Worm (Caenorhabditis elegans) whole organism, L3 larva: ENCODE measurements around the gene Y49F6B.8.

ENCODE experiments used
- ceh-16 ChIP-seq: sonication (generic microtip); optimal IDR thresholded peaks from 2 replicates; lab custom pipeline; 2017; ENCODE audit warnings: missing biosample characterization, missing genetic modification characterization
- egl-27 ChIP-seq: sonication (generic microtip); optimal IDR thresholded peaks from 4 replicates; lab custom pipeline; 2017; ENCODE audit warnings: missing biosample characterization, missing genetic modification reagents, missing genetic modification characterization
- elt-1 ChIP-seq: fragments of 150-350 bp; optimal IDR thresholded peaks from 2 replicates; lab custom pipeline; 2014; ENCODE audit warnings: missing biosample characterization, missing genetic modification characterization
- lin-15B ChIP-seq: fragments of 150-350 bp; optimal IDR thresholded peaks from 2 replicates; lab custom pipeline; 2014; ENCODE audit warnings: missing biosample characterization, missing genetic modification characterization
- lin-39 ChIP-seq: fragments of 150-350 bp; optimal IDR thresholded peaks from 2 replicates; lab custom pipeline; 2018; ENCODE audit warnings: missing biosample characterization, missing genetic modification reagents, missing genetic modification characterization
- mml-1 ChIP-seq: fragments of 150-350 bp; sonication (generic microtip); optimal IDR thresholded peaks from 3 replicates; lab custom pipeline; 2014; ENCODE audit warnings: missing biosample characterization, missing genetic modification characterization
- nhr-12 ChIP-seq: fragments of 150-350 bp; optimal IDR thresholded peaks from 2 replicates; lab custom pipeline; 2014; ENCODE audit warnings: missing biosample characterization, missing genetic modification characterization
- nhr-23 ChIP-seq: fragments of 150-350 bp; optimal IDR thresholded peaks from 2 replicates; lab custom pipeline; 2014; ENCODE audit warnings: missing biosample characterization, missing genetic modification reagents, missing genetic modification characterization
- nhr-237 ChIP-seq: fragments of 150-350 bp; optimal IDR thresholded peaks from 2 replicates; lab custom pipeline; 2014; ENCODE audit warnings: missing biosample characterization, missing genetic modification characterization
- nhr-28 ChIP-seq: fragments of 150-350 bp; optimal IDR thresholded peaks from 2 replicates; lab custom pipeline; 2014; ENCODE audit warnings: missing biosample characterization, missing genetic modification characterization
- nhr-76 ChIP-seq: fragments of 150-350 bp; sonication (generic microtip); optimal IDR thresholded peaks from 5 replicates; lab custom pipeline; 2014; ENCODE audit warnings: missing biosample characterization, missing genetic modification characterization
- pha-4 ChIP-seq: fragments of 150-350 bp; optimal IDR thresholded peaks from 2 replicates; lab custom pipeline; 2014; ENCODE audit warnings: missing biosample characterization, missing genetic modification reagents, missing genetic modification characterization
- ztf-11 ChIP-seq: fragments of 150-350 bp; optimal IDR thresholded peaks from 2 replicates; lab custom pipeline; 2014; ENCODE audit warnings: missing biosample characterization, missing genetic modification characterization
- ztf-4 ChIP-seq: fragments of 150-350 bp; optimal IDR thresholded peaks from 2 replicates; lab custom pipeline; 2014; ENCODE audit warnings: missing biosample characterization, missing genetic modification characterization

- TF ChIP-seq lin-15B (tag; lab: Kevin White, UChicago) (no peak), nhr-76 (tag; lab: Kevin White, UChicago) (no peak), nhr-237 (tag; lab: Kevin White, UChicago) (no peak), pha-4 (tag; lab: Kevin White, UChicago) (no peak), ceh-16 (no peak), ztf-11 (no peak), ztf-4 (tag; lab: Kevin White, UChicago) (no peak), nhr-23 (no peak), lin-39 (tag; lab: Kevin White, UChicago) (no peak), nhr-28 (tag; lab: Kevin White, UChicago) (no peak), elt-1 (no peak), egl-27 (no peak), mml-1 (tag; lab: Kevin White, UChicago) (no peak), nhr-12 (tag; lab: Kevin White, UChicago) (no peak)
These were observed 4.9 kb downstream of the Y49F6B.8 start for ce11 chrII:3476536-3476935.
